Worm (Caenorhabditis elegans) whole organism, L4 larva: ENCODE results near the gene ZK742.3.

Experiments
- F37D6.2 ChIP-seq: sonication (generic microtip); optimal IDR thresholded peaks from 2 replicates; lab custom pipeline; 2016; ENCODE audit warnings: mild to moderate bottlenecking, missing genetic modification characterization, missing compliant biosample characterization
- F49E8.2 ChIP-seq: sonication (generic microtip); optimal IDR thresholded peaks from 2 replicates; lab custom pipeline; 2016; ENCODE audit warnings: missing compliant biosample characterization, mild to moderate bottlenecking, missing genetic modification characterization, borderline replicate concordance
- R02D3.7 ChIP-seq: fragments of 150-350 bp; sonication (generic microtip); optimal IDR thresholded peaks from 3 replicates; lab custom pipeline; 2014; ENCODE audit warnings: missing biosample characterization, missing genetic modification characterization
- T26A8.4 ChIP-seq: fragments of 200-800 bp; sonication (Bioruptor generic); IDR thresholded peaks from 2 replicates; pipeline ENCODE4 v1.3.6; 2022; ENCODE audit warnings: missing genetic modification characterization, missing compliant biosample characterization
- Y105C5A.15 ChIP-seq: fragments of 200-800 bp; sonication (Bioruptor generic); IDR thresholded peaks from 2 replicates; pipeline ENCODE4 v1.3.6; 2022; ENCODE audit warnings: missing genetic modification characterization, missing compliant biosample characterization
- Y5F2A.4 ChIP-seq: fragments of 200-800 bp; sonication (Bioruptor generic); optimal IDR thresholded peaks from 2 replicates; lab custom pipeline; 2018; ENCODE audit warnings: mild to moderate bottlenecking, missing genetic modification characterization, missing compliant biosample characterization
- ZK337.2 ChIP-seq: fragments of 200-800 bp; sonication (Bioruptor generic); IDR thresholded peaks from 2 replicates; pipeline ENCODE4 v1.3.6; 2022; ENCODE audit warnings: missing genetic modification reagents, missing genetic modification characterization, missing compliant biosample characterization
- aha-1 ChIP-seq: fragments of 150-350 bp; peaks from one replicate; lab custom pipeline; 2014; ENCODE audit warnings: missing biosample characterization, missing genetic modification characterization
- ceh-20 ChIP-seq: fragments of 200-800 bp; sonication (Bioruptor generic); IDR thresholded peaks from 2 replicates; pipeline ENCODE4 v1.3.6; 2022; ENCODE audit warnings: missing genetic modification reagents, missing genetic modification characterization, missing compliant biosample characterization
- daf-16 ChIP-seq, 3 experiments: sonication (generic microtip); optimal IDR thresholded peaks; 2 replicates each; lab custom pipeline; 2016 to 2017; ENCODE audit warnings: missing genetic modification characterization in 3 of 3, missing genetic modification reagents in 3 of 3, mild to moderate bottlenecking in 2 of 3, missing compliant biosample characterization in 2 of 3, missing biosample characterization in 1 of 3, moderate library complexity in 1 of 3
- daf-8 ChIP-seq: fragments of 200-800 bp; sonication (Bioruptor generic); IDR thresholded peaks from 2 replicates; pipeline ENCODE4 v1.3.6; 2022; ENCODE audit warnings: missing genetic modification characterization, missing compliant biosample characterization
- dmd-6 ChIP-seq: fragments of 200-800 bp; sonication (Bioruptor generic); IDR thresholded peaks from 2 replicates; pipeline ENCODE4 v1.3.6; 2022; ENCODE audit warnings: missing genetic modification reagents, missing genetic modification characterization, missing compliant biosample characterization
- dve-1 ChIP-seq: sonication (generic microtip); optimal IDR thresholded peaks from 2 replicates; lab custom pipeline; 2017; ENCODE audit warnings: antibody characterized with exemption, mild to moderate bottlenecking, missing genetic modification characterization, missing compliant biosample characterization; ENCODE audit not compliant: insufficient read depth
- egl-43 ChIP-seq: fragments of 200-800 bp; sonication (Bioruptor generic); IDR thresholded peaks from 2 replicates; pipeline ENCODE4 v1.3.6; 2022; ENCODE audit warnings: missing genetic modification reagents, missing genetic modification characterization, missing compliant biosample characterization
- hif-1 ChIP-seq, 2 experiments: sonication (generic microtip); optimal IDR thresholded peaks; 2 replicates each; lab custom pipeline; 2016 to 2017; ENCODE audit warnings: missing compliant biosample characterization in 2 of 2, missing genetic modification characterization in 2 of 2, missing genetic modification reagents in 2 of 2, missing genotype in 2 of 2, mild to moderate bottlenecking in 1 of 2
- hlh-11 ChIP-seq: fragments of 200-800 bp; sonication (Bioruptor generic); optimal IDR thresholded peaks from 2 replicates; lab custom pipeline; 2018; ENCODE audit warnings: mild to moderate bottlenecking, missing genetic modification characterization, missing compliant biosample characterization
- hlh-30 ChIP-seq: sonication (generic microtip); optimal IDR thresholded peaks from 2 replicates; lab custom pipeline; 2017; ENCODE audit warnings: antibody characterized with exemption, mild to moderate bottlenecking, missing genetic modification characterization, missing compliant biosample characterization; ENCODE audit not compliant: insufficient read depth
- jun-1 ChIP-seq: fragments of 150-350 bp; optimal IDR thresholded peaks from 2 replicates; lab custom pipeline; 2014; ENCODE audit warnings: missing biosample characterization, missing genetic modification reagents, missing genetic modification characterization
- lin-1 ChIP-seq: fragments of 200-800 bp; sonication (Bioruptor generic); IDR thresholded peaks from 2 replicates; pipeline ENCODE4 v1.3.6; 2022; ENCODE audit warnings: missing genetic modification reagents, missing genetic modification characterization, missing compliant biosample characterization
- lin-38 ChIP-seq: fragments of 200-800 bp; sonication (Bioruptor generic); IDR thresholded peaks from 2 replicates; pipeline ENCODE4 v1.3.6; 2022; ENCODE audit warnings: missing genetic modification reagents, missing genetic modification characterization, missing compliant biosample characterization
- madf-5 ChIP-seq, 2 experiments: fragments of 200-800 bp; sonication (Bioruptor generic); IDR thresholded peaks; 2 replicates each; pipeline ENCODE4 v1.3.6; 2022; ENCODE audit warnings: missing compliant biosample characterization in 2 of 2, missing genetic modification characterization in 2 of 2
- mxl-3 ChIP-seq: fragments of 200-800 bp; sonication (Bioruptor generic); optimal IDR thresholded peaks from 2 replicates; lab custom pipeline; 2018; ENCODE audit warnings: mild to moderate bottlenecking, missing genetic modification characterization, missing compliant biosample characterization
- nhr-10 ChIP-seq: fragments of 150-350 bp; optimal IDR thresholded peaks from 2 replicates; lab custom pipeline; 2014; ENCODE audit warnings: missing biosample characterization, missing genetic modification characterization
- nhr-111 ChIP-seq: fragments of 200-800 bp; sonication (Bioruptor generic); optimal IDR thresholded peaks from 2 replicates; lab custom pipeline; 2018; ENCODE audit warnings: mild to moderate bottlenecking, missing genetic modification characterization, missing compliant biosample characterization
- nhr-28 ChIP-seq: fragments of 150-350 bp; optimal IDR thresholded peaks from 2 replicates; lab custom pipeline; 2014; ENCODE audit warnings: missing biosample characterization, missing genetic modification characterization
- nhr-48 ChIP-seq: sonication (generic microtip); optimal IDR thresholded peaks from 2 replicates; lab custom pipeline; 2016; ENCODE audit warnings: mild to moderate bottlenecking, missing genetic modification characterization, missing compliant biosample characterization
- nhr-6 ChIP-seq: fragments of 150-350 bp; optimal IDR thresholded peaks from 2 replicates; lab custom pipeline; 2014; ENCODE audit warnings: missing biosample characterization, missing genetic modification characterization
- pha-4 ChIP-seq, 2 experiments: fragments of 150-350 bp in 1 of 2; fragments of 200-800 bp in 1 of 2; sonication (Bioruptor generic) in 1 of 2; IDR thresholded peaks in 1 of 2; optimal IDR thresholded peaks in 1 of 2; 2 replicates each; pipeline versions ENCODE4 v1.3.6 to Lab custom; 2014 to 2022; ENCODE audit warnings: missing genetic modification characterization in 2 of 2, missing genetic modification reagents in 2 of 2, missing biosample characterization in 1 of 2, missing compliant biosample characterization in 1 of 2
- pqm-1 ChIP-seq: sonication (generic microtip); optimal IDR thresholded peaks from 2 replicates; lab custom pipeline; 2017; ENCODE audit warnings: missing biosample characterization, missing genetic modification characterization
- rbr-2 ChIP-seq: sonication (generic microtip); optimal IDR thresholded peaks from 2 replicates; lab custom pipeline; 2016; ENCODE audit warnings: missing genotype, missing genetic modification characterization, missing compliant biosample characterization
- snpc-1.2 ChIP-seq: fragments of 200-800 bp; sonication (Bioruptor generic); IDR thresholded peaks from 2 replicates; pipeline ENCODE4 v1.3.6; 2022; ENCODE audit warnings: missing genetic modification reagents, missing genetic modification characterization, missing compliant biosample characterization
- tra-1 ChIP-seq: fragments of 200-800 bp; sonication (Bioruptor generic); IDR thresholded peaks from 2 replicates; pipeline ENCODE4 v1.3.6; 2022; ENCODE audit warnings: missing genetic modification reagents, missing genetic modification characterization, missing compliant biosample characterization
- unc-62 ChIP-seq, 3 experiments: fragments of 150-350 bp in 1 of 3; sonication (generic microtip); optimal IDR thresholded peaks in 2 of 3; peaks in 1 of 3; 1 replicate in 1 of 3; 2 replicates in 2 of 3; lab custom pipeline; 2014 to 2017; ENCODE audit warnings: missing biosample characterization in 3 of 3, missing genetic modification characterization in 3 of 3, missing genetic modification reagents in 3 of 3, missing genotype in 1 of 3
- zfp-2 ChIP-seq: sonication (generic microtip); optimal IDR thresholded peaks from 2 replicates; lab custom pipeline; 2016; ENCODE audit warnings: mild to moderate bottlenecking, missing genetic modification characterization, missing compliant biosample characterization
- zfp-3 ChIP-seq: fragments of 200-800 bp; sonication (Bioruptor generic); conservative IDR thresholded peaks from 2 replicates; pipeline ENCODE4 v1.3.6; 2022; ENCODE audit warnings: missing genetic modification reagents, missing genetic modification characterization, missing compliant biosample characterization

The ZK742.3 gene

DNA sequence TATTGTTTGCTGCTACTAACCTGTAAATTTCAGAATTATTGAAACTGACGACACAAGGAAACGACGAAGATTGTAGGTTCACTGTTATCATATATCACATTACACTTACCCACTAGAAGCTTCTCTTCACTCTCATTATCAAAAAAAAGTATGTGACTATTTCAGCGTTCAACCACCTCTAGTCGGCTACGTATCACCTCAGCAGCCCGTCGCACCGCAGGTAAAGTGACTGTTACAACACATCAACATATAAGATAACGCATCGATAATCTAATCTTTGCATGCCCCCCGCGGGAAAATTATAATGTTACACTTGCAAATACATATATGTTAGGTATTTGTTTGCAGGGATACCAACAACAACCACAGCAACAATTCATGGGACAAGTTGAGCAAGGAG is 23.1 kb downstream of the ZK742.3 start:
- TF ChIP-seq nhr-48 (tag; lab: Kevin White, UChicago): peak; percentile 52
- no peak for TF ChIP-seq jun-1 (tag; lab: Kevin White, UChicago)
- peak; percentile 13 for TF ChIP-seq mxl-3
- TF ChIP-seq ZK337.2 (GFP tag; lab: Robert Waterston, UW): no peak
- peak; percentile 44; the same call in 1 of the 2 replicates for TF ChIP-seq T26A8.4
- TF ChIP-seq Y5F2A.4 (GFP tag; lab: Kevin White, UChicago): no peak
- no peak for TF ChIP-seq daf-8 (GFP tag; lab: Robert Waterston, UW)
- no peak for TF ChIP-seq hif-1 (tag; optimal IDR thresholded peaks at IDR 0.05; lab: Kevin White, UChicago)
- TF ChIP-seq dmd-6 (GFP tag; lab: Robert Waterston, UW): peak; percentile 50
- TF ChIP-seq daf-16 (GFP tag; optimal IDR thresholded peaks at IDR 0.05; lab: Kevin White, UChicago): no peak
- TF ChIP-seq daf-16 (tag; optimal IDR thresholded peaks at IDR 0.05; lab: Kevin White, UChicago): peak; percentile 67
- peak; percentile 41; the same call in 1 of the 2 replicates for TF ChIP-seq pha-4 (GFP tag; IDR thresholded peaks at IDR 0.05; lab: Robert Waterston, UW)
- no peak for TF ChIP-seq pha-4 (tag; optimal IDR thresholded peaks at IDR 0.05; lab: Kevin White, UChicago)
- no peak for TF ChIP-seq nhr-10 (tag; lab: Kevin White, UChicago)
- TF ChIP-seq egl-43 (GFP tag; lab: Robert Waterston, UW): no peak
- no peak for TF ChIP-seq nhr-111 (GFP tag; lab: Kevin White, UChicago)
- peak; percentile 30; the same call in 1 of the 2 replicates for TF ChIP-seq tra-1
- no peak for TF ChIP-seq zfp-3 (GFP tag; lab: Robert Waterston, UW)
- TF ChIP-seq dve-1 (tag; lab: Kevin White, UChicago): peak; percentile 71
- no peak for TF ChIP-seq F37D6.2 (tag; lab: Kevin White, UChicago)
- TF ChIP-seq zfp-2 (tag; lab: Kevin White, UChicago): no peak
- TF ChIP-seq hlh-30 (tag; lab: Kevin White, UChicago): peak; percentile 57
- TF ChIP-seq nhr-6 (tag; lab: Kevin White, UChicago): no peak
- TF ChIP-seq hlh-11 (tag; lab: Kevin White, UChicago): peak; percentile 74
- peak; percentile 50 for TF ChIP-seq nhr-28
- TF ChIP-seq snpc-1.2 (GFP tag; lab: Robert Waterston, UW): no peak
- TF ChIP-seq pqm-1: peak; percentile 83
- TF ChIP-seq lin-1: 0 out of 2 replicates have a peak, but pooled peaks have one; percentile 27

DNA sequence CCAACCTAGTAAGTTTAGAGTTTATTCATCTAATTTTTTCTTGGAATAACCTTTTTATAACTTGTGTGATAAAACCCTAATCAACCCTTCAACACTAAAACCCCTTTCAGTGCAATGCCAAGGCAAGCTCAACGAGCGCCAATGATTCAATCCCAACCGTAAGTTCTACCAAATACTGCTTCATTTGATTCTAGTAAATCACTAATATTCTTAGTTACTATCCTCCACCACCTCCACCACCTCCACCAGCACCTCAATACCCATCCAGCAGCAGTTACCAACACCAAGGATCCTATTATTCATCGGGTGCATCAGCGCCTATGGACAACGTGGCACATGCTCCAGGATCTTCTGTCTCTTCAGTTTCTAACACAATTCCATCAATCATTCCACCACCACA is 23.8 kb downstream of the ZK742.3 start:
- TF ChIP-seq ceh-20 (GFP tag; lab: Robert Waterston, UW) (0 out of 2 replicates have a peak, but pooled peaks have one; percentile 38), madf-5 (GFP tag; IDR thresholded peaks at IDR 0.05; lab: Robert Waterston, UW) (no peak), unc-62 (GFP tag; optimal IDR thresholded peaks at IDR 0.05 in 1 of 2; lab: Kevin White, UChicago) (peak in 1 of 2 experiments; percentile 93), unc-62 (tag; optimal IDR thresholded peaks at IDR 0.05; lab: Kevin White, UChicago) (no peak)

DNA sequence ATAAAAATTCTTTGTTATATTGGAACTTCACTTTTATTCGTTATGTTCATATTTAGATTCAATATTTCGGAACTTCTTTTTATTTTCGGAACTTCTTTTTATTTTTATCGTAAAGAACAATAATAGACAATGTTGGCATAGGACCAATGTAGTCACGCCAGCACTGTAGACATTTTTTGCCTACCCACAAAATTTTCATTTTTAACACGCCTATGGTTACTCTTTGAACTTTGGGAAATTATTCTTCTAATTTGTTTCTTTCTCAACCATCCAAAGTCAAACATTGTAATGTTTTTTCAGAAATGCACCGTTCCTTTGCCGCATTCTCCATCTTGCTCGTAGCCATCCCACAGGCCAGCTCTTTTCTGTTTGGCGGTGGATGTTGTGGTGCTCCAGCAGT is 24.6 kb downstream of the ZK742.3 start, which contains the start of gene C26F1.1:
Gene C26F1.1 (plus strand): TSS at position 301 of the 400 bp plus-strand sequence.
- peak in 1 of 2 experiments; percentile 2 for TF ChIP-seq unc-62 (GFP tag; optimal IDR thresholded peaks at IDR 0.05 in 1 of 2; lab: Kevin White, UChicago)
- TF ChIP-seq unc-62 (tag; optimal IDR thresholded peaks at IDR 0.05; lab: Kevin White, UChicago): no peak
- TF ChIP-seq aha-1 (tag; lab: Kevin White, UChicago): no peak

DNA sequence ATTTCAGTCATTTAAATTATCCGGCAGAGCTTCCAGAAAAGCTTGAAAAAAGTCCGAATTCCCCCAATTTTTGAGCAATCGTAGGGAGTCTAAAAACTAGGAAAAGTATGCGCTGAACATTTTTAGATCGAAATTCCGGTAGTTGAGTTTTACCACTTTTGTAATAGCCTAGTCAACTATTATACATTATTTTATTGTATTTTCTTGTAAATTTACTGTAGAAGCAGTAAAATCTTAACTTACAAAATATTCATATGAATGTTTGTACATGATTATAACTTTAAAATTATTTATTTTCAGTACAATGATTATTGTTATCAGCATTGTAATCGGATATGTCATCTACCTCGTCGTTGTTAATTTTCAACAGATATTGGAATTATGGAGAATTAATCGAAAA is 28.2 kb downstream of the ZK742.3 start, which contains the start of gene cyp-32A1:
Gene cyp-32A1 (plus strand): TSS at position 301 of the 400 bp plus-strand sequence.
- no peak for TF ChIP-seq F37D6.2 (tag; lab: Kevin White, UChicago)

DNA sequence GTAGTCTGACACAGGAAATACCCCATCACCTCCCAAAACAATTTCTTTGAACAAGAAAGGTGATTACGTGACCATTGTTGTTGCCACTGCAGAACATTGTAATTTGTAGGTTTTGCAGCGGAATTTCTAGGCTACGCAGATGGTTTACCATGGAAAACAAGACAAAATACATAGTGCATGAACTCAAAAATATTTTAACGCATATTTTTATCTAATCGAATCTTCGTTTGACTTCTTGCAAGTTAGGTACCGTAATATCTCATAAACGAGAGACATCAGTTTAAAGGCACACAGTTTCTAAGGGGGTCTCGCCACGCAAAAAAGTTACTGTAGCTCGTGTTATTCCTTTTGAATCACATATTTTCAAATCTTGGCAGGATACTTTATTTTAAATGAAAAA is 30.7 kb downstream of the ZK742.3 start:
- 0 out of 2 replicates have a peak, but pooled peaks have one; percentile 12 for TF ChIP-seq pha-4 (GFP tag; IDR thresholded peaks at IDR 0.05; lab: Robert Waterston, UW)
- TF ChIP-seq pha-4 (tag; optimal IDR thresholded peaks at IDR 0.05; lab: Kevin White, UChicago): no peak
- TF ChIP-seq F49E8.2: peak; percentile 39
- TF ChIP-seq R02D3.7 (tag; lab: Kevin White, UChicago): no peak
- TF ChIP-seq Y105C5A.15: no peak
- TF ChIP-seq dmd-6 (GFP tag; lab: Robert Waterston, UW): no peak
- peak; percentile 57 for TF ChIP-seq aha-1 (tag; lab: Kevin White, UChicago)
- peak; percentile 48; the same call in 1 of the 2 replicates for TF ChIP-seq lin-38
- TF ChIP-seq rbr-2 (tag; lab: Kevin White, UChicago): no peak
- TF ChIP-seq nhr-28: peak; percentile 37
